Worm (Caenorhabditis elegans) whole organism, L4 larva: ENCODE measurements around the gene T10F2.5.
A peak's percentile ranks its signal among the peaks of the same experiment; 100 is the strongest.

Source experiments
- F10B5.3 ChIP-seq: sonication (generic microtip); optimal IDR thresholded peaks from 2 replicates; lab custom pipeline; 2016; ENCODE audit warnings: mild to moderate bottlenecking, missing genetic modification characterization, missing compliant biosample characterization
- F49E8.2 ChIP-seq: sonication (generic microtip); optimal IDR thresholded peaks from 2 replicates; lab custom pipeline; 2016; ENCODE audit warnings: missing compliant biosample characterization, mild to moderate bottlenecking, missing genetic modification characterization, borderline replicate concordance
- T20F7.1 ChIP-seq: fragments of 200-800 bp; sonication (Bioruptor generic); optimal IDR thresholded peaks from 2 replicates; lab custom pipeline; 2018; ENCODE audit warnings: mild to moderate bottlenecking, missing genetic modification characterization, missing compliant biosample characterization
- Y48G9A.11 ChIP-seq: fragments of 200-800 bp; sonication (Bioruptor generic); IDR thresholded peaks from 2 replicates; pipeline ENCODE4 v1.3.6; 2022; ENCODE audit warnings: missing genetic modification reagents, missing genetic modification characterization, missing compliant biosample characterization
- Y5F2A.4 ChIP-seq: fragments of 200-800 bp; sonication (Bioruptor generic); optimal IDR thresholded peaks from 2 replicates; lab custom pipeline; 2018; ENCODE audit warnings: mild to moderate bottlenecking, missing genetic modification characterization, missing compliant biosample characterization
- Y75B8A.6 ChIP-seq: fragments of 200-800 bp; sonication (Bioruptor generic); IDR thresholded peaks from 2 replicates; pipeline ENCODE4 v1.3.6; 2022; ENCODE audit warnings: missing genetic modification reagents, missing genetic modification characterization, missing compliant biosample characterization
- ZK337.2 ChIP-seq: fragments of 200-800 bp; sonication (Bioruptor generic); IDR thresholded peaks from 2 replicates; pipeline ENCODE4 v1.3.6; 2022; ENCODE audit warnings: missing genetic modification reagents, missing genetic modification characterization, missing compliant biosample characterization
- aha-1 ChIP-seq: fragments of 150-350 bp; peaks from one replicate; lab custom pipeline; 2014; ENCODE audit warnings: missing biosample characterization, missing genetic modification characterization
- ama-1 ChIP-seq: fragments of 150-350 bp; optimal IDR thresholded peaks from 2 replicates; lab custom pipeline; 2014; ENCODE audit warnings: inconsistent platforms, mixed read lengths
- arid-1 ChIP-seq: fragments of 200-800 bp; sonication (Bioruptor generic); conservative IDR thresholded peaks from 2 replicates; pipeline ENCODE4 v1.3.6; 2022; ENCODE audit warnings: missing genetic modification reagents, missing genetic modification characterization, missing compliant biosample characterization
- ceh-32 ChIP-seq: sonication (generic microtip); optimal IDR thresholded peaks from 2 replicates; lab custom pipeline; 2016; ENCODE audit warnings: mild to moderate bottlenecking, missing genetic modification characterization, missing compliant biosample characterization; ENCODE audit not compliant: poor library complexity
- ces-1 ChIP-seq: fragments of 150-350 bp; sonication (generic microtip); optimal IDR thresholded peaks from 4 replicates; lab custom pipeline; 2014; ENCODE audit warnings: missing biosample characterization, missing genetic modification reagents, missing genetic modification characterization
- cey-2 ChIP-seq: sonication (generic microtip); optimal IDR thresholded peaks from 3 replicates; lab custom pipeline; 2017; ENCODE audit warnings: missing genetic modification characterization, mild to moderate bottlenecking, missing compliant biosample characterization, antibody characterized with exemption, borderline replicate concordance; ENCODE audit not compliant: insufficient read depth
- daf-16 ChIP-seq, 3 experiments: sonication (generic microtip); optimal IDR thresholded peaks; 2 replicates each; lab custom pipeline; 2016 to 2017; ENCODE audit warnings: missing genetic modification characterization in 3 of 3, missing genetic modification reagents in 3 of 3, mild to moderate bottlenecking in 2 of 3, missing compliant biosample characterization in 2 of 3, missing biosample characterization in 1 of 3, moderate library complexity in 1 of 3
- daf-19 ChIP-seq: fragments of 200-800 bp; sonication (Bioruptor generic); conservative IDR thresholded peaks from 2 replicates; pipeline ENCODE4 v1.3.6; 2022; ENCODE audit warnings: missing genetic modification characterization, missing compliant biosample characterization
- daf-8 ChIP-seq: fragments of 200-800 bp; sonication (Bioruptor generic); IDR thresholded peaks from 2 replicates; pipeline ENCODE4 v1.3.6; 2022; ENCODE audit warnings: missing genetic modification characterization, missing compliant biosample characterization
- dmd-6 ChIP-seq: fragments of 200-800 bp; sonication (Bioruptor generic); IDR thresholded peaks from 2 replicates; pipeline ENCODE4 v1.3.6; 2022; ENCODE audit warnings: missing genetic modification reagents, missing genetic modification characterization, missing compliant biosample characterization
- dpl-1 ChIP-seq: fragments of 150-350 bp; optimal IDR thresholded peaks from 2 replicates; lab custom pipeline; 2014; ENCODE audit warnings: missing biosample characterization, missing genetic modification reagents, missing genetic modification characterization
- dve-1 ChIP-seq: sonication (generic microtip); optimal IDR thresholded peaks from 2 replicates; lab custom pipeline; 2017; ENCODE audit warnings: antibody characterized with exemption, mild to moderate bottlenecking, missing genetic modification characterization, missing compliant biosample characterization; ENCODE audit not compliant: insufficient read depth
- gei-8 ChIP-seq: fragments of 200-800 bp; sonication (Bioruptor generic); optimal IDR thresholded peaks from 2 replicates; lab custom pipeline; 2018; ENCODE audit warnings: mild to moderate bottlenecking, missing genetic modification characterization, missing compliant biosample characterization
- hif-1 ChIP-seq, 2 experiments: sonication (generic microtip); optimal IDR thresholded peaks; 2 replicates each; lab custom pipeline; 2016 to 2017; ENCODE audit warnings: missing compliant biosample characterization in 2 of 2, missing genetic modification characterization in 2 of 2, missing genetic modification reagents in 2 of 2, missing genotype in 2 of 2, mild to moderate bottlenecking in 1 of 2
- hlh-30 ChIP-seq: sonication (generic microtip); optimal IDR thresholded peaks from 2 replicates; lab custom pipeline; 2017; ENCODE audit warnings: antibody characterized with exemption, mild to moderate bottlenecking, missing genetic modification characterization, missing compliant biosample characterization; ENCODE audit not compliant: insufficient read depth
- hmg-1.1 ChIP-seq: fragments of 200-800 bp; sonication (Bioruptor generic); IDR thresholded peaks from 2 replicates; pipeline ENCODE4 v1.3.6; 2022; ENCODE audit warnings: missing genetic modification reagents, missing genetic modification characterization, missing compliant biosample characterization
- lin-38 ChIP-seq: fragments of 200-800 bp; sonication (Bioruptor generic); IDR thresholded peaks from 2 replicates; pipeline ENCODE4 v1.3.6; 2022; ENCODE audit warnings: missing genetic modification reagents, missing genetic modification characterization, missing compliant biosample characterization
- lsy-2 ChIP-seq, 2 experiments: fragments of 150-350 bp in 1 of 2; sonication (generic microtip) in 1 of 2; optimal IDR thresholded peaks; 2 replicates each; lab custom pipeline; 2014 to 2017; ENCODE audit warnings: missing biosample characterization in 2 of 2, missing genetic modification characterization in 2 of 2
- mdl-1 ChIP-seq, 2 experiments: fragments of 150-350 bp in 1 of 2; sonication (generic microtip) in 1 of 2; optimal IDR thresholded peaks; 2 replicates each; lab custom pipeline; 2014 to 2017; ENCODE audit warnings: missing biosample characterization in 2 of 2, missing genetic modification characterization in 2 of 2
- mdt-29 ChIP-seq: fragments of 200-800 bp; sonication (Bioruptor generic); IDR thresholded peaks from 2 replicates; pipeline ENCODE4 v1.3.6; 2022; ENCODE audit warnings: missing genetic modification reagents, missing genetic modification characterization, missing compliant biosample characterization
- mes-2 ChIP-seq: sonication (generic microtip); optimal IDR thresholded peaks from 2 replicates; lab custom pipeline; 2016; ENCODE audit warnings: missing genotype, mild to moderate bottlenecking, missing genetic modification characterization, missing compliant biosample characterization; ENCODE audit not compliant: poor library complexity, severe bottlenecking
- nhr-102 ChIP-seq: sonication (generic microtip); optimal IDR thresholded peaks from 2 replicates; lab custom pipeline; 2016; ENCODE audit warnings: mild to moderate bottlenecking, missing genetic modification characterization, moderate library complexity, missing compliant biosample characterization
- nhr-111 ChIP-seq: fragments of 200-800 bp; sonication (Bioruptor generic); optimal IDR thresholded peaks from 2 replicates; lab custom pipeline; 2018; ENCODE audit warnings: mild to moderate bottlenecking, missing genetic modification characterization, missing compliant biosample characterization
- nhr-77 ChIP-seq: fragments of 150-350 bp; optimal IDR thresholded peaks from 2 replicates; lab custom pipeline; 2014; ENCODE audit warnings: missing biosample characterization, missing genetic modification characterization
- sdz-12 ChIP-seq: fragments of 200-800 bp; sonication (Bioruptor generic); optimal IDR thresholded peaks from 2 replicates; lab custom pipeline; 2018; ENCODE audit warnings: mild to moderate bottlenecking, missing genetic modification characterization, missing compliant biosample characterization
- skn-1 ChIP-seq: fragments of 150-350 bp; optimal IDR thresholded peaks from 2 replicates; lab custom pipeline; 2014; ENCODE audit warnings: missing biosample characterization, missing genetic modification characterization
- snpc-4 ChIP-seq: fragments of 150-350 bp; optimal IDR thresholded peaks from 2 replicates; lab custom pipeline; 2014; ENCODE audit warnings: missing biosample characterization, missing genetic modification characterization
- spr-3 ChIP-seq: fragments of 200-800 bp; sonication (Bioruptor generic); optimal IDR thresholded peaks from 2 replicates; lab custom pipeline; 2018; ENCODE audit warnings: mild to moderate bottlenecking, missing genetic modification characterization, missing compliant biosample characterization
- tag-97 ChIP-seq: fragments of 200-800 bp; sonication (Bioruptor generic); IDR thresholded peaks from 2 replicates; pipeline ENCODE4 v1.3.6; 2022; ENCODE audit warnings: missing genetic modification characterization, missing compliant biosample characterization
- unc-130 ChIP-seq: sonication (generic microtip); optimal IDR thresholded peaks from 2 replicates; lab custom pipeline; 2016; ENCODE audit warnings: missing genetic modification reagents, missing genetic modification characterization, missing compliant biosample characterization

Gene T10F2.5

ce11 chrIII:5190671-5191174, 31.3 kb upstream of the T10F2.5 start, which contains the start of gene hira-1 (continued):
- no peak for TF ChIP-seq Y5F2A.4
- no peak for TF ChIP-seq snpc-4 (tag; lab: Kevin White, UChicago)
- TF ChIP-seq spr-3 (GFP tag; lab: Kevin White, UChicago) = no peak
- peak; percentile 63 for TF ChIP-seq mes-2 (tag; lab: Kevin White, UChicago)
- TF ChIP-seq dve-1 (tag; lab: Kevin White, UChicago) = peak; percentile 33
- TF ChIP-seq ces-1 (GFP tag; lab: Kevin White, UChicago) = peak; percentile 6
- no peak for TF ChIP-seq daf-16 (GFP tag; optimal IDR thresholded peaks at IDR 0.05; lab: Kevin White, UChicago)
- no peak for TF ChIP-seq daf-16 (tag; optimal IDR thresholded peaks at IDR 0.05; lab: Kevin White, UChicago)
- TF ChIP-seq nhr-77 (tag; lab: Kevin White, UChicago) = no peak
- no peak for TF ChIP-seq nhr-102

- peak; percentile 44 for TF ChIP-seq lin-38 (GFP tag; lab: Robert Waterston, UW)
- TF ChIP-seq F49E8.2 (tag; lab: Kevin White, UChicago) = peak; percentile 16
- TF ChIP-seq dmd-6 (GFP tag; lab: Robert Waterston, UW) = peak; percentile 33; the same call in 1 of the 2 replicates
- TF ChIP-seq lsy-2 (tag; optimal IDR thresholded peaks at IDR 0.05; lab: Kevin White, UChicago) = peak in 1 of 2 experiments; percentile 27
- peak; percentile 88 for TF ChIP-seq dpl-1 (GFP tag; lab: Kevin White, UChicago)
- 0 out of 2 replicates have a peak, but pooled peaks have one; percentile 29 for TF ChIP-seq arid-1 (GFP tag; lab: Robert Waterston, UW)
- peak in 1 of 2 experiments; percentile 27 for TF ChIP-seq hif-1 (tag; optimal IDR thresholded peaks at IDR 0.05; lab: Kevin White, UChicago)
- no peak for TF ChIP-seq gei-8
- no peak for TF ChIP-seq Y75B8A.6 (GFP tag; lab: Robert Waterston, UW)
- TF ChIP-seq snpc-4 (tag; lab: Kevin White, UChicago) = no peak
- peak; percentile 58; the same call in 1 of the 2 replicates for TF ChIP-seq ZK337.2 (GFP tag; lab: Robert Waterston, UW)
- TF ChIP-seq mes-2 (tag; lab: Kevin White, UChicago) = peak; percentile 88
- TF ChIP-seq, all 104 proteins: peak for 9
Observed at ce11 chrIII:5190179-5190578, 30.8 kb upstream of the T10F2.5 start.

- TF ChIP-seq sdz-12 (GFP tag; lab: Kevin White, UChicago) (no peak), tag-97 (GFP tag; lab: Robert Waterston, UW) (no peak), unc-130 (GFP tag; lab: Kevin White, UChicago) (no peak), Y75B8A.6 (GFP tag; lab: Robert Waterston, UW) (no peak), T20F7.1 (GFP tag; lab: Kevin White, UChicago) (no peak)
- TF ChIP-seq, all 104 proteins: peak for 0
Observed at ce11 chrIII:5188426-5188825, 29.0 kb upstream of the T10F2.5 start, which contains the start of gene K10D2.8. Gene K10D2.8, plus strand, starts transcription at chrIII:5188726.

ce11 chrIII:5185620-5186019, 26.2 kb upstream of the T10F2.5 start, which contains the start of gene pup-2:
Gene pup-2, plus strand, starts transcription at chrIII:5185920.
- TF ChIP-seq ces-1 (GFP tag; lab: Kevin White, UChicago) (no peak), dve-1 (tag; lab: Kevin White, UChicago) (no peak), nhr-102 (no peak), daf-19 (GFP tag; lab: Robert Waterston, UW) (no peak), mdl-1 (tag; optimal IDR thresholded peaks at IDR 0.05; lab: Kevin White, UChicago) (no peak), hif-1 (tag; optimal IDR thresholded peaks at IDR 0.05; lab: Kevin White, UChicago) (no peak), daf-8 (GFP tag; lab: Robert Waterston, UW) (no peak), ama-1 (no peak), F10B5.3 (tag; lab: Kevin White, UChicago) (no peak), aha-1 (no peak), ceh-32 (no peak)

- TF ChIP-seq ceh-32 (no peak), cey-2 (tag; lab: Kevin White, UChicago) (no peak), ZK337.2 (GFP tag; lab: Robert Waterston, UW) (no peak), mdt-29 (GFP tag; lab: Robert Waterston, UW) (no peak), unc-130 (GFP tag; lab: Kevin White, UChicago) (no peak), hmg-1.1 (GFP tag; lab: Robert Waterston, UW) (0 out of 2 replicates have a peak, but pooled peaks have one; percentile 20), aha-1 (no peak), Y48G9A.11 (GFP tag; lab: Robert Waterston, UW) (no peak), skn-1 (tag; lab: Kevin White, UChicago) (no peak), tag-97 (GFP tag; lab: Robert Waterston, UW) (no peak), mdl-1 (tag; optimal IDR thresholded peaks at IDR 0.05; lab: Kevin White, UChicago) (peak in 1 of 2 experiments; percentile 5), Y5F2A.4 (no peak), hlh-30 (peak; percentile 11), nhr-111 (GFP tag; lab: Kevin White, UChicago) (no peak), F10B5.3 (tag; lab: Kevin White, UChicago) (no peak)
Observed at ce11 chrIII:5183372-5183771, 24.0 kb upstream of the T10F2.5 start.
